Worm (Caenorhabditis elegans): ENCODE results near the gene nadk-2.
A peak's percentile ranks its signal among the peaks of the same experiment; 100 is the strongest.

nadk-2 gene

DNA sequence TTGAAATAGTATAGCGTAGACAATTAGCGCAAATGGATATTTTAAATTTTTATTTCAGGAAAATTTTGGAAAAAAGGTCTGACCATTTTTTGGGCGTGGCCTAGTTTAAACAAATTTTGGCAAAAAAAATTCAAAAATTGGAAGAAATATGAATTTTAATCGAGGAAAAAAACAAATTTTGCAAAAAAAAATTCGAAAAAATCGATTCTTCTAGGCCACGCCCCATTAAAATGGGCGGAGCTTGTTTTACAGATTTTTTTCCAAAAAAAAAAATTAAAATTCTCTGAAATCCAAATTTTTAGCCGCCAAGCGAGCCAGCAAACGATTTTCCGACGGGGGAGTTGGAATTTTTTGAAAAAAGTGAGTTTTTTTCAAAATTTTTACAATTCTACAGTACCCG, at the start of gene nadk-2:
Gene nadk-2, plus strand, starts transcription at position 301 of the 400 bp plus-strand sequence.
- TF ChIP-seq ceh-31 (tag; optimal IDR thresholded peaks at IDR 0.05), result no peak
- no peak for TF ChIP-seq ttx-3 (tag; optimal IDR thresholded peaks at IDR 0.05)
- TF ChIP-seq dve-1 (tag; optimal IDR thresholded peaks at IDR 0.05), result no peak
- TF ChIP-seq tbx-7 (tag; optimal IDR thresholded peaks at IDR 0.05), result no peak
- no peak for TF ChIP-seq dmd-4 (tag; optimal IDR thresholded peaks at IDR 0.05; ENCODE audit: borderline replicate concordance)

ce11 chrII:12005981-12006380, 43.4 kb upstream of the nadk-2 start:
- no peak for TF ChIP-seq pha-4 (tag; optimal IDR thresholded peaks at IDR 0.05)
- no peak for TF ChIP-seq pqm-1 (tag; optimal IDR thresholded peaks at IDR 0.05)
- TF ChIP-seq ceh-24 (tag; optimal IDR thresholded peaks at IDR 0.05), result no peak
- TF ChIP-seq pag-3 (tag; optimal IDR thresholded peaks at IDR 0.05; ENCODE audit: borderline replicate concordance), result no peak
- no peak for TF ChIP-seq eyg-1 (tag; optimal IDR thresholded peaks at IDR 0.05)
- no peak for TF ChIP-seq zip-5 (tag; optimal IDR thresholded peaks at IDR 0.05)
- TF ChIP-seq K02D7.2 (tag; optimal IDR thresholded peaks at IDR 0.05), result no peak
- no peak for TF ChIP-seq C38D4.7 (GFP tag; optimal IDR thresholded peaks at IDR 0.05)
- TF ChIP-seq C08G9.2 (tag; optimal IDR thresholded peaks at IDR 0.05), result no peak
- TF ChIP-seq ceh-45 (GFP tag; IDR thresholded peaks at IDR 0.05), result no peak

ce11 chrII:12006575-12007098, 42.7 kb upstream of the nadk-2 start, which contains the start of gene mcm-2:
Gene mcm-2 (minus strand): TSS chrII:12006625.
- TF ChIP-seq ceh-34 (tag; optimal IDR thresholded peaks at IDR 0.05), result no peak
- TF ChIP-seq elt-2 (tag; optimal IDR thresholded peaks at IDR 0.05), result peak; percentile 10
- peak; percentile 17 for TF ChIP-seq nfya-1 (tag; optimal IDR thresholded peaks at IDR 0.05)
- TF ChIP-seq syd-9 (tag; optimal IDR thresholded peaks at IDR 0.05), result no peak
- TF ChIP-seq ceh-48 (tag; optimal IDR thresholded peaks at IDR 0.05), result no peak
- no peak for TF ChIP-seq sox-2 (GFP tag; IDR thresholded peaks at IDR 0.05)
- no peak for TF ChIP-seq K09A11.1 (tag; optimal IDR thresholded peaks at IDR 0.05; ENCODE audit: insufficient read depth)
- no peak for TF ChIP-seq fax-1 (tag; optimal IDR thresholded peaks at IDR 0.05)
- no peak for TF ChIP-seq C38D4.7 (GFP tag; optimal IDR thresholded peaks at IDR 0.05)
- no peak for TF ChIP-seq pat-9 (tag; optimal IDR thresholded peaks at IDR 0.05)
- no peak for TF ChIP-seq pros-1 (tag; optimal IDR thresholded peaks at IDR 0.05)
- no peak for TF ChIP-seq ceh-45 (GFP tag; IDR thresholded peaks at IDR 0.05)
- no peak for TF ChIP-seq pag-3 (tag; optimal IDR thresholded peaks at IDR 0.05; ENCODE audit: borderline replicate concordance)
- TF ChIP-seq hlh-30 (tag; optimal IDR thresholded peaks at IDR 0.05; ENCODE audit: insufficient read depth), result no peak
- TF ChIP-seq unc-86 (tag; optimal IDR thresholded peaks at IDR 0.05), result no peak
- no peak for TF ChIP-seq pha-4 (tag; optimal IDR thresholded peaks at IDR 0.05)

ce11 chrII:12008772-12009171, 40.6 kb upstream of the nadk-2 start, which contains the start of gene glb-29:
Gene glb-29 (plus strand): TSS chrII:12009072.
- TF ChIP-seq unc-86 (tag; optimal IDR thresholded peaks at IDR 0.05) (no peak), unc-42 (tag; optimal IDR thresholded peaks at IDR 0.05) (no peak), ttx-3 (tag; optimal IDR thresholded peaks at IDR 0.05) (no peak), tbx-7 (tag; optimal IDR thresholded peaks at IDR 0.05) (no peak)

ce11 chrII:12023315-12023878, 26.0 kb upstream of the nadk-2 start, which contains the start of gene Y17G7B.12:
Gene Y17G7B.12 (plus strand): TSS chrII:12023861.
- TF ChIP-seq ceh-31 (tag; optimal IDR thresholded peaks at IDR 0.05) (no peak), Y22D7AL.16 (tag; optimal IDR thresholded peaks at IDR 0.05) (no peak), hlh-30 (tag; optimal IDR thresholded peaks at IDR 0.05; ENCODE audit: insufficient read depth) (peak; percentile 28)

- TF ChIP-seq hlh-15 (tag; optimal IDR thresholded peaks at IDR 0.05), result no peak
- TF ChIP-seq ceh-34 (tag; optimal IDR thresholded peaks at IDR 0.05), result no peak
- TF ChIP-seq pat-9 (tag; optimal IDR thresholded peaks at IDR 0.05), result no peak
- no peak for TF ChIP-seq ceh-14 (tag; optimal IDR thresholded peaks at IDR 0.05)
- TF ChIP-seq T23F11.4 (GFP tag; optimal IDR thresholded peaks at IDR 0.05), result no peak
- no peak for TF ChIP-seq K09A11.1 (tag; optimal IDR thresholded peaks at IDR 0.05; ENCODE audit: insufficient read depth)
- TF ChIP-seq ttx-3 (tag; optimal IDR thresholded peaks at IDR 0.05), result no peak
Observed at ce11 chrII:12027697-12028245, 21.6 kb upstream of the nadk-2 start, which contains the start of gene Y17G7B.8. Gene Y17G7B.8 (minus strand): TSS chrII:12027747.
